Worm (Caenorhabditis elegans): ENCODE data around the gene glct-6.

Gene glct-6

DNA sequence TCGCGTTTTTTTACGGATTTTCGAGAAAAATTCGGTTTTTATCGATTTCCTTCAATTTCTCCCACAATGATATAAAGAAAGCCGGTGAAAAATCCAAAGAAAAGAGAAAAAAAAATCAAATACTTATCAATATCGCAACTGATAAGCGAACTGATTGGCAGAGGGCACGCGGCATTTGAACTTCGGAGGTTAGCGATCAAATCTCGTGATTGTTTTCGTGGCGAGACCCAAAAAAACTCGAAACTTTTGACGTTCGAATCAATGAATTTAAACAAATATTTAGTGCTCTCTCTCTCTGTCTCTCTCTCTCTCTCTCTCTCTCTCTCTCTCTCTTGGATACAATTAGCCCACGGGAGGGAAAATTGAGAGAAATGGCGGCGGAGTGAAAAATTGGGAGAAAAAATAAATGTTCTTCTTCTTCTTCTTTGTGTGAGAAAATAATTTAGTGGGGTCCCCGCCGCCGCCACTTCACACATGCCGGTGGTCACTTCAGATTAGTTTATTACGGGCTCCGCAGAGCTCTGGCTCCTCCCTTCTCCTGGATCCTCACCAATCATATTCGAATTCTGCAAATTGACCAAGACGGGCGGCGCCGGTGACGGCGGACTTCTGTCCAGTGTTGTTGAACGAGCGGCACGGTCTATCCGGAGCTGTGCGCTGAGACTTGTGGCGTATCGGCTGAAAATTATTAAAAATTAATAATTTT is 30.7 kb downstream of the glct-6 start (continued):
- TF ChIP-seq nhr-111 (GFP tag; optimal IDR thresholded peaks at IDR 0.05) (no peak), madf-9 (GFP tag; conservative IDR thresholded peaks at IDR 0.05) (no peak), lin-39 (tag; optimal IDR thresholded peaks at IDR 0.05) (no peak), lsy-2 (tag; optimal IDR thresholded peaks at IDR 0.05) (peak in 1 of 2 experiments; percentile 19), daf-16 (GFP tag; optimal IDR thresholded peaks at IDR 0.05) (no peak), daf-16 (tag; optimal IDR thresholded peaks at IDR 0.05) (peak; percentile 47), ctbp-1 (GFP tag; IDR thresholded peaks at IDR 0.05) (no peak), lim-7 (GFP tag; IDR thresholded peaks at IDR 0.05) (no peak), set-16 (GFP tag; IDR thresholded peaks at IDR 0.05) (peak; percentile 53)

DNA sequence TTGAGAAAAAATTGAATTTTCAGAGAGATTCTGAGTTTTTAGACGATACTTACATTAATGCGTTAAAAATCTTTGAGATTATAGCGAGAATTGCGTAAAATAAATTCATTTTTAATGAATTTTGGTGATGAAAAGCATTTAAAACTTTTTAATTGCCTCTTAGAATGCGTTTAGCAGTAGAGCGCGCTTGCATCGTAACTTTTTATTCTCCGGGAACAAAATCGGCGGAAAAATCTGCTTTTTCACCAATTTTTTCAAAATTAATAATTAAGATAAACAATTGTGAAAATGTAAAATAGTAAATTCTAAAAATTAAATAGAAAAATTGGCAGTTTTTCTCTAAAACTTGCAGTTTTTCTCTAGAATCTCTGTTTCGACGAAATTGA is 31.2 kb downstream of the glct-6 start:
- TF ChIP-seq set-16 (GFP tag; IDR thresholded peaks at IDR 0.05) (0 out of 2 replicates have a peak, but pooled peaks have one; percentile 0), rbr-2 (tag; optimal IDR thresholded peaks at IDR 0.05) (no peak), unc-130 (GFP tag; optimal IDR thresholded peaks at IDR 0.05) (peak; percentile 9), unc-62 (GFP tag; optimal IDR thresholded peaks at IDR 0.05 in 1 of 2) (peak in 1 of 2 experiments; percentile 39), unc-62 (tag; optimal IDR thresholded peaks at IDR 0.05) (no peak), lin-38 (GFP tag; IDR thresholded peaks at IDR 0.05) (peak; percentile 81)

- TF ChIP-seq aha-1 (tag) (peak; percentile 8), snpc-4 (tag; optimal IDR thresholded peaks at IDR 0.05) (no peak), snpc-1.2 (GFP tag; IDR thresholded peaks at IDR 0.05) (no peak), unc-62 (GFP tag; optimal IDR thresholded peaks at IDR 0.05 in 1 of 2) (peak in 1 of 2 experiments; percentile 86), unc-62 (tag; optimal IDR thresholded peaks at IDR 0.05) (no peak), dmd-6 (GFP tag; IDR thresholded peaks at IDR 0.05) (0 out of 2 replicates have a peak, but pooled peaks have one; percentile 14), nhr-28 (tag; optimal IDR thresholded peaks at IDR 0.05) (peak; percentile 5)
Observed at ce11 chrIV:3817253-3817652, 33.2 kb downstream of the glct-6 start.

ce11 chrIV:3819278-3819777 is 35.3 kb downstream of the glct-6 start, which contains the start of gene bris-1:
TSS of gene bris-1 (minus strand) at chrIV:3819328.
- TF ChIP-seq mdt-29 (GFP tag; IDR thresholded peaks at IDR 0.05) (no peak), daf-16 (GFP tag; optimal IDR thresholded peaks at IDR 0.05) (no peak), daf-16 (tag; optimal IDR thresholded peaks at IDR 0.05) (peak; percentile 43), pqm-1 (tag; optimal IDR thresholded peaks at IDR 0.05) (peak; percentile 92), dmd-6 (GFP tag; IDR thresholded peaks at IDR 0.05) (peak; percentile 70), nhr-77 (tag; optimal IDR thresholded peaks at IDR 0.05) (peak; percentile 7), nhr-76 (tag; optimal IDR thresholded peaks at IDR 0.05) (no peak), Y48G9A.11 (GFP tag; IDR thresholded peaks at IDR 0.05) (no peak), php-3 (GFP tag; IDR thresholded peaks at IDR 0.05) (0 out of 2 replicates have a peak, but pooled peaks have one; percentile 19), dve-1 (tag; optimal IDR thresholded peaks at IDR 0.05; ENCODE audit: insufficient read depth) (peak; percentile 25), aha-1 (tag) (peak; percentile 23), nhr-10 (tag; optimal IDR thresholded peaks at IDR 0.05) (no peak), hlh-11 (tag; optimal IDR thresholded peaks at IDR 0.05) (peak; percentile 39), ceh-20 (GFP tag; IDR thresholded peaks at IDR 0.05) (no peak), fos-1 (tag; optimal IDR thresholded peaks at IDR 0.05) (no peak), nhr-11 (tag; optimal IDR thresholded peaks at IDR 0.05) (no peak), ctbp-1 (GFP tag; IDR thresholded peaks at IDR 0.05) (no peak), unc-39 (tag; optimal IDR thresholded peaks at IDR 0.05) (no peak), mes-2 (tag; optimal IDR thresholded peaks at IDR 0.05; ENCODE audit: poor library complexity, severe bottlenecking) (no peak), nhr-28 (tag; optimal IDR thresholded peaks at IDR 0.05) (peak; percentile 61), unc-62 (GFP tag; optimal IDR thresholded peaks at IDR 0.05 in 1 of 2) (peak in 1 of 2 experiments; percentile 17), unc-62 (tag; optimal IDR thresholded peaks at IDR 0.05) (no peak)
